Fruit fly (Drosophila melanogaster) whole organism, embryonic: ENCODE data around the gene CG2901.

Source experiments
- Aef1 ChIP-seq: fragments of 200-800 bp; sonication (Bioruptor generic); IDR thresholded peaks from 3 replicates; pipeline ENCODE4 v1.3.6; 2022; ENCODE audit warnings: missing biosample characterization, missing genetic modification characterization
- Blimp-1 ChIP-seq: fragments of 200-800 bp; sonication (Bioruptor generic); optimal IDR thresholded peaks from 3 replicates; lab custom pipeline; 2018; ENCODE audit warnings: missing biosample characterization, missing genetic modification characterization, mild to moderate bottlenecking, moderate library complexity, missing genetic modification reagents
- C15 ChIP-seq: fragments of 200-800 bp; sonication (Bioruptor generic); IDR thresholded peaks from 3 replicates; pipeline ENCODE4 v1.3.6; 2022; ENCODE audit warnings: missing biosample characterization, missing genetic modification characterization
- CG10147 ChIP-seq: fragments of 200-800 bp; sonication (Bioruptor generic); optimal IDR thresholded peaks from 2 replicates; lab custom pipeline; 2019; ENCODE audit warnings: missing biosample characterization, mild to moderate bottlenecking, missing genetic modification characterization, moderate library complexity
- CG10431 ChIP-seq: fragments of 200-800 bp; sonication (Bioruptor generic); optimal IDR thresholded peaks from 3 replicates; lab custom pipeline; 2018; ENCODE audit warnings: missing biosample characterization, mild to moderate bottlenecking, missing genetic modification characterization
- CG11504 ChIP-seq: fragments of 200-800 bp; sonication (Bioruptor generic); optimal IDR thresholded peaks from 3 replicates; lab custom pipeline; 2019; ENCODE audit warnings: missing biosample characterization, mild to moderate bottlenecking, missing genetic modification characterization, moderate library complexity
- CG12942 ChIP-seq: fragments of 200-800 bp; sonication (Bioruptor generic); optimal IDR thresholded peaks from 3 replicates; lab custom pipeline; 2016; ENCODE audit warnings: missing biosample characterization, missing genetic modification characterization
- CG13287 ChIP-seq: fragments of 200-800 bp; sonication (Bioruptor generic); IDR thresholded peaks from 2 replicates; pipeline ENCODE4 v1.3.6; 2022; ENCODE audit warnings: missing biosample characterization, missing genetic modification characterization; ENCODE audit not compliant: partially characterized antibody
- CG15479 ChIP-seq: fragments of 200-800 bp; sonication (Bioruptor generic); optimal IDR thresholded peaks from 3 replicates; lab custom pipeline; 2019; ENCODE audit warnings: missing biosample characterization, mild to moderate bottlenecking, missing genetic modification characterization, moderate library complexity
- CG17568 ChIP-seq: fragments of 200-800 bp; sonication (Bioruptor generic); optimal IDR thresholded peaks from 2 replicates; lab custom pipeline; 2018; ENCODE audit warnings: missing biosample characterization, mild to moderate bottlenecking, missing genetic modification characterization, moderate library complexity
- CG2678 ChIP-seq: fragments of 200-800 bp; sonication (Bioruptor generic); optimal IDR thresholded peaks from 3 replicates; lab custom pipeline; 2019; ENCODE audit warnings: missing biosample characterization, mild to moderate bottlenecking, missing genetic modification characterization, moderate library complexity
- CG33213 ChIP-seq: fragments of 200-800 bp; sonication (Bioruptor generic); optimal IDR thresholded peaks from 3 replicates; lab custom pipeline; 2016; ENCODE audit warnings: missing biosample characterization, missing genetic modification characterization
- CG34376 ChIP-seq: fragments of 200-800 bp; sonication (Bioruptor generic); optimal IDR thresholded peaks from 2 replicates; lab custom pipeline; 2018; ENCODE audit warnings: missing biosample characterization, mild to moderate bottlenecking, missing genetic modification characterization
- CG4617 ChIP-seq: fragments of 200-800 bp; sonication (Bioruptor generic); optimal IDR thresholded peaks from 3 replicates; lab custom pipeline; 2016; ENCODE audit warnings: missing biosample characterization, missing genetic modification characterization, borderline replicate concordance
- CG7271 ChIP-seq: fragments of 200-800 bp; sonication (Bioruptor generic); optimal IDR thresholded peaks from 2 replicates; lab custom pipeline; 2018; ENCODE audit warnings: missing biosample characterization, mild to moderate bottlenecking, missing genetic modification characterization, moderate library complexity
- CG7372 ChIP-seq: fragments of 200-800 bp; sonication (Bioruptor generic); IDR thresholded peaks from 2 replicates; pipeline ENCODE4 v1.3.6; 2022; ENCODE audit warnings: missing biosample characterization, missing genetic modification characterization
- CG8944 ChIP-seq: fragments of 200-800 bp; sonication (Bioruptor generic); optimal IDR thresholded peaks from 3 replicates; lab custom pipeline; 2016; ENCODE audit warnings: missing biosample characterization, missing genetic modification characterization
- CG9797 ChIP-seq: fragments of 200-800 bp; sonication (Bioruptor generic); optimal IDR thresholded peaks from 3 replicates; lab custom pipeline; 2018; ENCODE audit warnings: missing biosample characterization, mild to moderate bottlenecking, missing genetic modification characterization
- D19B ChIP-seq: fragments of 200-800 bp; sonication (Bioruptor generic); optimal IDR thresholded peaks from 2 replicates; lab custom pipeline; 2017; ENCODE audit warnings: missing biosample characterization, mild to moderate bottlenecking, missing genetic modification characterization
- Dek ChIP-seq: fragments of 200-800 bp; sonication (Bioruptor generic); optimal IDR thresholded peaks from 3 replicates; lab custom pipeline; 2019; ENCODE audit warnings: missing biosample characterization, mild to moderate bottlenecking, missing genetic modification characterization, moderate library complexity
- Dip3 ChIP-seq: fragments of 200-800 bp; sonication (Bioruptor generic); optimal IDR thresholded peaks from 3 replicates; lab custom pipeline; 2016; ENCODE audit warnings: missing biosample characterization, missing genetic modification characterization
- E2f1 ChIP-seq: fragments of 200-800 bp; sonication (Bioruptor generic); IDR thresholded peaks from 2 replicates; pipeline ENCODE4 v1.3.6; 2022; ENCODE audit warnings: missing biosample characterization, missing genetic modification characterization
- E2f2 ChIP-seq: fragments of 200-800 bp; sonication (Bioruptor generic); IDR thresholded peaks from 2 replicates; pipeline ENCODE4 v1.3.6; 2022; ENCODE audit warnings: missing biosample characterization, missing genetic modification characterization
- HHEX ChIP-seq: fragments of 200-800 bp; sonication (Bioruptor generic); optimal IDR thresholded peaks from 3 replicates; lab custom pipeline; 2017; ENCODE audit warnings: missing biosample characterization, mild to moderate bottlenecking, missing genetic modification characterization, missing genetic modification reagents
- HLH3B ChIP-seq: fragments of 200-800 bp; sonication (Bioruptor generic); IDR thresholded peaks from 2 replicates; pipeline ENCODE4 v1.3.6; 2022; ENCODE audit warnings: missing biosample characterization, missing genetic modification characterization
- HLHmδ ChIP-seq: fragments of 200-800 bp; sonication (Bioruptor generic); optimal IDR thresholded peaks from 2 replicates; lab custom pipeline; 2018; ENCODE audit warnings: missing biosample characterization, mild to moderate bottlenecking, missing genetic modification characterization, moderate library complexity
- NC2β ChIP-seq: fragments of 200-800 bp; sonication (Bioruptor generic); optimal IDR thresholded peaks from 2 replicates; lab custom pipeline; 2016; ENCODE audit warnings: missing biosample characterization, missing genetic modification characterization
- Neu2 ChIP-seq: fragments of 200-800 bp; sonication (Bioruptor generic); optimal IDR thresholded peaks from 3 replicates; lab custom pipeline; 2016; ENCODE audit warnings: missing biosample characterization, missing genetic modification characterization, borderline replicate concordance
- Pdp1 ChIP-seq, 2 experiments: fragments of 200-800 bp; sonication (Bioruptor generic); optimal IDR thresholded peaks; 3 replicates each; lab custom pipeline; 2016; ENCODE audit warnings: missing biosample characterization in 2 of 2, missing genetic modification characterization in 2 of 2, mild to moderate bottlenecking in 1 of 2, moderate library complexity in 1 of 2
- cas ChIP-seq: fragments of 200-800 bp; sonication (Bioruptor generic); IDR thresholded peaks from 2 replicates; pipeline ENCODE4 v1.3.6; 2022; ENCODE audit warnings: missing biosample characterization, missing genetic modification characterization
- dimm ChIP-seq: fragments of 200-800 bp; sonication (Bioruptor generic); IDR thresholded peaks from 2 replicates; pipeline ENCODE4 v1.3.6; 2022; ENCODE audit warnings: missing biosample characterization, missing genetic modification characterization
- exex ChIP-seq: fragments of 200-800 bp; sonication (Bioruptor generic); optimal IDR thresholded peaks from 4 replicates; lab custom pipeline; 2018; ENCODE audit warnings: missing biosample characterization, mild to moderate bottlenecking, missing genetic modification characterization, moderate library complexity
- eyg ChIP-seq: fragments of 200-800 bp; sonication (Bioruptor generic); optimal IDR thresholded peaks from 3 replicates; lab custom pipeline; 2016; ENCODE audit warnings: missing biosample characterization, missing genetic modification characterization
- grn ChIP-seq: fragments of 200-800 bp; sonication (Bioruptor generic); optimal IDR thresholded peaks from 3 replicates; lab custom pipeline; 2017; ENCODE audit warnings: missing biosample characterization, missing genetic modification characterization
- gsb ChIP-seq: fragments of 200-800 bp; sonication (Bioruptor generic); IDR thresholded peaks from 2 replicates; pipeline ENCODE4 v1.3.6; 2022; ENCODE audit warnings: missing biosample characterization, missing genetic modification characterization
- hb ChIP-seq: fragments of 200-800 bp; sonication (Bioruptor generic); IDR thresholded peaks from 3 replicates; pipeline ENCODE4 v1.3.6; 2022; ENCODE audit warnings: missing biosample characterization, missing genetic modification characterization; ENCODE audit not compliant: partially characterized antibody
- inv ChIP-seq: fragments of 200-800 bp; sonication (Bioruptor generic); IDR thresholded peaks from 2 replicates; pipeline ENCODE4 v1.3.6; 2022; ENCODE audit warnings: missing biosample characterization, missing genetic modification characterization; ENCODE audit not compliant: partially characterized antibody
- klu ChIP-seq: fragments of 200-800 bp; sonication (Bioruptor generic); IDR thresholded peaks from 2 replicates; pipeline ENCODE4 v1.3.6; 2022; ENCODE audit warnings: missing biosample characterization, missing genetic modification characterization
- lab ChIP-seq: fragments of 200-800 bp; sonication (Bioruptor generic); optimal IDR thresholded peaks from 3 replicates; lab custom pipeline; 2017; ENCODE audit warnings: missing biosample characterization, missing genetic modification characterization, mild to moderate bottlenecking, moderate library complexity, missing genetic modification reagents
- lola ChIP-seq, 3 experiments: fragments of >200 bp in 2 of 3; fragments of 200-800 bp in 1 of 3; sonication (Bioruptor generic) in 1 of 3; optimal IDR thresholded peaks; 2 replicates each; lab custom pipeline; 2017 to 2019; ENCODE audit warnings: missing biosample characterization in 3 of 3, missing genetic modification characterization in 3 of 3, mild to moderate bottlenecking in 1 of 3, moderate library complexity in 1 of 3
- mirr ChIP-seq: fragments of 200-800 bp; sonication (Bioruptor generic); optimal IDR thresholded peaks from 3 replicates; lab custom pipeline; 2018; ENCODE audit warnings: missing biosample characterization, mild to moderate bottlenecking, missing genetic modification characterization
- psq ChIP-seq: fragments of 200-800 bp; sonication (Bioruptor generic); optimal IDR thresholded peaks from 2 replicates; lab custom pipeline; 2017; ENCODE audit warnings: missing biosample characterization, missing genetic modification characterization
- pzg ChIP-seq: fragments of 200-800 bp; sonication (Bioruptor generic); optimal IDR thresholded peaks from 3 replicates; lab custom pipeline; 2018; ENCODE audit warnings: missing biosample characterization, mild to moderate bottlenecking, missing genetic modification characterization, moderate library complexity
- sd ChIP-seq: fragments of 200-800 bp; sonication (Bioruptor generic); optimal IDR thresholded peaks from 3 replicates; lab custom pipeline; 2018; ENCODE audit warnings: missing biosample characterization, mild to moderate bottlenecking, missing genetic modification characterization, moderate library complexity
- slp2 ChIP-seq: fragments of 200-800 bp; sonication (Bioruptor generic); optimal IDR thresholded peaks from 2 replicates; lab custom pipeline; 2016; ENCODE audit warnings: missing biosample characterization, missing genetic modification characterization
- tio ChIP-seq: fragments of 200-800 bp; sonication (Bioruptor generic); optimal IDR thresholded peaks from 2 replicates; lab custom pipeline; 2017; ENCODE audit warnings: missing biosample characterization, missing genetic modification characterization, inconsistent platforms
- tna ChIP-seq: fragments of 200-800 bp; sonication (Bioruptor generic); IDR thresholded peaks from 2 replicates; pipeline ENCODE4 v1.3.6; 2022; ENCODE audit warnings: missing biosample characterization, missing genetic modification characterization; ENCODE audit not compliant: partially characterized antibody
- ttk ChIP-seq: fragments of 200-800 bp; sonication (Bioruptor generic); IDR thresholded peaks from 2 replicates; pipeline ENCODE4 v2.1.2; 2022; ENCODE audit warnings: missing biosample characterization, missing genetic modification characterization
- twi ChIP-seq: fragments of 200-800 bp; optimal IDR thresholded peaks from 2 replicates; lab custom pipeline; 2019; ENCODE audit warnings: missing biosample characterization, mild to moderate bottlenecking, missing genetic modification characterization, moderate library complexity
- vfl ChIP-seq: fragments of 200-800 bp; sonication (Bioruptor generic); optimal IDR thresholded peaks from 2 replicates; lab custom pipeline; 2016; ENCODE audit warnings: missing biosample characterization, missing genetic modification characterization
- vvl ChIP-seq: fragments of 200-800 bp; sonication (Bioruptor generic); IDR thresholded peaks from 2 replicates; pipeline ENCODE4 v1.3.6; 2022; ENCODE audit warnings: missing biosample characterization, missing genetic modification characterization

The CG2901 gene

dm6 chrX:3869092-3869491, 41.1 kb downstream of the CG2901 start (continued):
- TF ChIP-seq Neu2 (GFP tag; lab: Kevin White, UChicago), result no peak
- TF ChIP-seq Dek (tag; lab: Kevin White, UChicago), result no peak
- TF ChIP-seq CG9797, result no peak
- no peak for TF ChIP-seq hb
- TF ChIP-seq CG10431 (GFP tag; lab: Kevin White, UChicago), result no peak
- peak; percentile 9 for TF ChIP-seq CG7271 (tag; lab: Kevin White, UChicago)
- TF ChIP-seq CG34376 (GFP tag; lab: Kevin White, UChicago), result peak; percentile 71
- no peak for TF ChIP-seq vvl (GFP tag; lab: Robert Waterston, UW)
- TF ChIP-seq mirr (GFP tag; lab: Kevin White, UChicago), result peak; percentile 21
- TF ChIP-seq CG15479, result peak; percentile 97
- TF ChIP-seq Dip3 (GFP tag; lab: Kevin White, UChicago), result no peak
- TF ChIP-seq CG10147 (GFP tag; lab: Kevin White, UChicago), result no peak
- TF ChIP-seq E2f1 (GFP tag; lab: Robert Waterston, UW), result no peak
- no peak for TF ChIP-seq CG4617 (GFP tag; lab: Kevin White, UChicago)
- TF ChIP-seq CG17568, result peak; percentile 17
- no peak for TF ChIP-seq CG7372 (GFP tag; lab: Robert Waterston, UW)
- TF ChIP-seq CG11504 (tag; lab: Kevin White, UChicago), result no peak
- TF ChIP-seq gsb (GFP tag; lab: Robert Waterston, UW), result no peak
- TF ChIP-seq vfl (GFP tag; lab: Kevin White, UChicago), result no peak
- no peak for TF ChIP-seq HLH3B (GFP tag; lab: Robert Waterston, UW)
- peak; percentile 44 for TF ChIP-seq CG2678
- no peak for TF ChIP-seq ttk (GFP tag; lab: Robert Waterston, UW)
- TF ChIP-seq CG13287, result no peak
- TF ChIP-seq pzg (GFP tag; lab: Kevin White, UChicago), result no peak
- no peak for TF ChIP-seq lola (GFP tag; optimal IDR thresholded peaks at IDR 0.05; lab: Kevin White, UChicago)
- TF ChIP-seq exex, result peak; percentile 85
- no peak for TF ChIP-seq NC2β (GFP tag; lab: Kevin White, UChicago)
- no peak for TF ChIP-seq CG12942 (GFP tag; lab: Kevin White, UChicago)

dm6 chrX:3870577-3870976, 42.6 kb downstream of the CG2901 start:
- no peak for TF ChIP-seq dimm (GFP tag; lab: Robert Waterston, UW)
- TF ChIP-seq grn (GFP tag; lab: Kevin White, UChicago), result peak; percentile 85
- peak; percentile 79 for TF ChIP-seq exex
- TF ChIP-seq slp2 (GFP tag; lab: Kevin White, UChicago), result no peak
- TF ChIP-seq tio (GFP tag; lab: Kevin White, UChicago), result no peak
- no peak for TF ChIP-seq eyg
- TF ChIP-seq inv, result no peak
- TF ChIP-seq E2f2 (GFP tag; lab: Robert Waterston, UW), result no peak
- peak in 1 of 2 experiments; percentile 43 for TF ChIP-seq Pdp1 (GFP tag; optimal IDR thresholded peaks at IDR 0.05; lab: Kevin White, UChicago)
- no peak for TF ChIP-seq Blimp-1 (GFP tag; lab: Kevin White, UChicago)
- TF ChIP-seq D19B (GFP tag; lab: Kevin White, UChicago), result no peak
- TF ChIP-seq C15 (GFP tag; lab: Robert Waterston, UW), result no peak
- TF ChIP-seq klu, result no peak
- peak; percentile 2 for TF ChIP-seq lab (GFP tag; lab: Kevin White, UChicago)
- no peak for TF ChIP-seq Aef1 (GFP tag; lab: Robert Waterston, UW)
- no peak for TF ChIP-seq CG8944
- no peak for TF ChIP-seq CG33213 (GFP tag; lab: Kevin White, UChicago)
- TF ChIP-seq HLHmδ (GFP tag; lab: Kevin White, UChicago), result no peak
- no peak for TF ChIP-seq HHEX (GFP tag; lab: Kevin White, UChicago)
- TF ChIP-seq cas, result no peak
- TF ChIP-seq sd (tag; lab: Kevin White, UChicago), result peak; percentile 75
- TF ChIP-seq Dek (tag; lab: Kevin White, UChicago), result no peak
- no peak for TF ChIP-seq twi (tag; lab: Kevin White, UChicago)
- no peak for TF ChIP-seq tna
- TF ChIP-seq psq (GFP tag; lab: Kevin White, UChicago), result no peak
